Fruit fly (Drosophila melanogaster): ENCODE measurements around the gene Rim.

Gene Rim

DNA sequence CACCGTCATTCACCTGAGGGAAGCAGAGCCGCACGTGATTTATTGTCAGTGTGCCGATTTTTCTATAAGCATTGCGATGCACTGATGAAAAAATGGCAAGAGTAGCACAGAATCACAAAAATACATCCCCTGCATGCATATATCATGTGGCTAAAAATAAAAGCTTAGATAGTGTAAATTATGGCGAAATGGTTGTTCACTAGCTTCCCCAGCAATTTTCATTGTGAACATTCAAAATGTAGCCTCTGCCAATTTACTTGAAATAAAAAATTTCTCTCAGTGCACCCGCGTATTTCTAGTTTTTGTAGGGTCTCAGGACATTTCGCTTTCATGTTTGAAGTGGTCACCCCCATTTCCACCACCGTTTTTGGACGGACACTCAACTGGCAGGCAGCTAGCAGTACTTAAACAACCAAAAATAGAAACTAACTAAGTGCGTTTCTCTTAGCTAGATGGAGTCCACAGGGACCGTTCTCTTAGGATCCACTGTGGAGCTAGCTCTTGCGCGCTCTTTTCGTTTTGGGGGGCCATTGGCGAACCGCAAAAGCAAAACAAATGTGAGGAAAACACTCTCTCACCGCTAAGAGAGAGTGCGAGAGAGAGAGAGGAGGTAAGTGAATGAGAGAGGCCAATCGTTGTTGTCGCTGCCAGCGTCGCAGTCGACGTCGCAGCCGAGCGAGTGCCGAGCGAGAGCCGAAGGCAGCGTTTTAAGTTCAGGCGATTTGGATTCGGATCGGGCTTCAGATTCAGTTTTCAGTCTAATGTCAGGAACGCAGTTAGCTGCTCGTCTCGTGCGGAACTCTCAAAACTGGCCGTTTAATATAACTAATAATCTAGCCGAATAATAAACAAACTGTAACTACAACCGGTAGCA, 27.2 kb upstream of the Rim start (continued):
- TF ChIP-seq Pdp1 (GFP tag; optimal IDR thresholded peaks at IDR 0.05), result peak in 1 of 2 experiments; percentile 34
- peak; percentile 33; the same call in 1 of the 3 replicates for TF ChIP-seq CG14050 (GFP tag; IDR thresholded peaks at IDR 0.05)
- no peak for TF ChIP-seq pan (optimal IDR thresholded peaks at IDR 0.05)
- TF ChIP-seq pan (GFP tag; optimal IDR thresholded peaks at IDR 0.05 in 1 of 2, IDR thresholded peaks at IDR 0.05 in 1 of 2), result peak in 1 of 2 experiments; percentile 9
- TF ChIP-seq zen (tag; optimal IDR thresholded peaks at IDR 0.05), result peak; percentile 12
- peak; percentile 38 for TF ChIP-seq Blimp-1 (GFP tag; optimal IDR thresholded peaks at IDR 0.05)
- peak; percentile 70 for TF ChIP-seq CG18262 (tag; optimal IDR thresholded peaks at IDR 0.05)
- 0 out of 3 replicates have a peak, but pooled peaks have one; percentile 22 for TF ChIP-seq CG11456 (GFP tag; IDR thresholded peaks at IDR 0.05)
- no peak for TF ChIP-seq CG2889 (GFP tag; IDR thresholded peaks at IDR 0.05)
- peak; percentile 68 for TF ChIP-seq sna (GFP tag; IDR thresholded peaks at IDR 0.05; ENCODE audit: partially characterized antibody)
- peak; percentile 49; the same call in 2 of the 3 replicates for TF ChIP-seq zfh1 (GFP tag; IDR thresholded peaks at IDR 0.05)
- TF ChIP-seq Sry-δ (GFP tag; optimal IDR thresholded peaks at IDR 0.05), result peak; percentile 6
- TF ChIP-seq zf30C (GFP tag; optimal IDR thresholded peaks at IDR 0.05), result peak; percentile 80
- peak; percentile 22 for TF ChIP-seq CG2875 (GFP tag; optimal IDR thresholded peaks at IDR 0.05)
- peak; percentile 60 for TF ChIP-seq gcm (GFP tag; optimal IDR thresholded peaks at IDR 0.05)
- no peak for TF ChIP-seq tup (GFP tag; optimal IDR thresholded peaks at IDR 0.05)
- peak; percentile 30 for TF ChIP-seq tio (GFP tag; optimal IDR thresholded peaks at IDR 0.05)
- peak; percentile 53 for TF ChIP-seq CG12391 (tag; optimal IDR thresholded peaks at IDR 0.05)
- peak; percentile 92 for TF ChIP-seq sens (GFP tag)
- TF ChIP-seq exex (tag; optimal IDR thresholded peaks at IDR 0.05), result no peak
- TF ChIP-seq CG18011 (GFP tag; optimal IDR thresholded peaks at IDR 0.05), result peak; percentile 0
- peak; percentile 39; the same call in 1 of the 2 replicates for TF ChIP-seq CG9215 (GFP tag; IDR thresholded peaks at IDR 0.05)
- peak; percentile 97 for TF ChIP-seq Nf-YB (GFP tag; optimal IDR thresholded peaks at IDR 0.05)
- TF ChIP-seq CG2199 (GFP tag; IDR thresholded peaks at IDR 0.05), result peak; percentile 56; the same call in 1 of the 3 replicates
- no peak for TF ChIP-seq Elba2 (GFP tag; optimal IDR thresholded peaks at IDR 0.05)
- TF ChIP-seq CG33213 (GFP tag; optimal IDR thresholded peaks at IDR 0.05), result peak; percentile 31
- TF ChIP-seq Hey (tag; optimal IDR thresholded peaks at IDR 0.05), result no peak
- TF ChIP-seq CG10462 (GFP tag; optimal IDR thresholded peaks at IDR 0.05), result peak; percentile 2
- peak; percentile 25 for TF ChIP-seq CG9817 (tag; optimal IDR thresholded peaks at IDR 0.05)
- TF ChIP-seq btn (GFP tag; optimal IDR thresholded peaks at IDR 0.05), result peak; percentile 55
- TF ChIP-seq Dfd (GFP tag; optimal IDR thresholded peaks at IDR 0.05), result no peak
- TF ChIP-seq Xbp1 (GFP tag; optimal IDR thresholded peaks at IDR 0.05), result peak; percentile 65
- TF ChIP-seq Oli (tag; optimal IDR thresholded peaks at IDR 0.05), result peak; percentile 46
- peak; percentile 12 for TF ChIP-seq CG15514 (GFP tag; optimal IDR thresholded peaks at IDR 0.05)
- peak; percentile 40; the same call in 1 of the 2 replicates for TF ChIP-seq ttk (GFP tag; IDR thresholded peaks at IDR 0.05)
- peak; percentile 28 for TF ChIP-seq CG8388 (GFP tag; optimal IDR thresholded peaks at IDR 0.05)
- TF ChIP-seq Hmr (GFP tag; optimal IDR thresholded peaks at IDR 0.05), result peak; percentile 49
- peak; percentile 39 for TF ChIP-seq bab2 (GFP tag; optimal IDR thresholded peaks at IDR 0.05)
- no peak for TF ChIP-seq D (optimal IDR thresholded peaks at IDR 0.05)
- peak; percentile 53 for TF ChIP-seq D (GFP tag; optimal IDR thresholded peaks at IDR 0.05)
- peak; percentile 97 for TF ChIP-seq Nf-YC (tag; optimal IDR thresholded peaks at IDR 0.05)
- 0 out of 2 replicates have a peak, but pooled peaks have one; percentile 5 for TF ChIP-seq CG6272 (GFP tag; IDR thresholded peaks at IDR 0.05)
- TF ChIP-seq Hr39 (optimal IDR thresholded peaks at IDR 0.05), result no peak
- TF ChIP-seq cas (GFP tag; IDR thresholded peaks at IDR 0.05), result no peak
- peak; percentile 36 for TF ChIP-seq CG3281 (GFP tag; optimal IDR thresholded peaks at IDR 0.05)
- peak; percentile 57 for TF ChIP-seq grau (tag; optimal IDR thresholded peaks at IDR 0.05)
- TF ChIP-seq CG15601 (tag; optimal IDR thresholded peaks at IDR 0.05), result no peak
- no peak for TF ChIP-seq Kr (GFP tag; optimal IDR thresholded peaks at IDR 0.05)
